Fruit fly (Drosophila melanogaster) whole organism, embryonic: ENCODE results near the gene mRpL51.

ENCODE experiments used
- Atf-2 ChIP-seq: fragments of 200-800 bp; sonication (Bioruptor generic); optimal IDR thresholded peaks from 2 replicates; lab custom pipeline; 2016; ENCODE audit warnings: missing biosample characterization, missing genetic modification characterization
- Bgb ChIP-seq: fragments of 200-800 bp; sonication (Bioruptor generic); IDR thresholded peaks from 2 replicates; pipeline ENCODE4 v1.3.6; 2022; ENCODE audit warnings: missing biosample characterization, missing genetic modification characterization; ENCODE audit not compliant: partially characterized antibody
- CG10274 ChIP-seq: fragments of 200-800 bp; sonication (Bioruptor generic); optimal IDR thresholded peaks from 3 replicates; lab custom pipeline; 2017; ENCODE audit warnings: missing biosample characterization, mild to moderate bottlenecking, missing genetic modification characterization
- CG10543 ChIP-seq: fragments of 200-800 bp; sonication (Bioruptor generic); optimal IDR thresholded peaks from 3 replicates; lab custom pipeline; 2017; ENCODE audit warnings: missing biosample characterization, mild to moderate bottlenecking, missing genetic modification characterization, moderate library complexity
- CG11093 ChIP-seq: fragments of 200-800 bp; sonication (Bioruptor generic); IDR thresholded peaks from 3 replicates; pipeline ENCODE4 v1.3.6; 2022; ENCODE audit warnings: missing biosample characterization, missing genetic modification characterization
- CG12236 ChIP-seq: fragments of 200-800 bp; sonication (Bioruptor generic); optimal IDR thresholded peaks from 2 replicates; lab custom pipeline; 2016; ENCODE audit warnings: missing biosample characterization, missing genetic modification characterization
- CG13287 ChIP-seq: fragments of 200-800 bp; sonication (Bioruptor generic); IDR thresholded peaks from 2 replicates; pipeline ENCODE4 v1.3.6; 2022; ENCODE audit warnings: missing biosample characterization, missing genetic modification characterization; ENCODE audit not compliant: partially characterized antibody
- CG13296 ChIP-seq: fragments of 200-800 bp; sonication (Bioruptor generic); optimal IDR thresholded peaks from 3 replicates; lab custom pipeline; 2018; ENCODE audit warnings: missing biosample characterization, mild to moderate bottlenecking, missing genetic modification characterization
- CG14710 ChIP-seq: fragments of 200-800 bp; sonication (Bioruptor generic); optimal IDR thresholded peaks from 3 replicates; lab custom pipeline; 2019; ENCODE audit warnings: missing biosample characterization, mild to moderate bottlenecking, missing genetic modification characterization, moderate library complexity
- CG15479 ChIP-seq: fragments of 200-800 bp; sonication (Bioruptor generic); optimal IDR thresholded peaks from 3 replicates; lab custom pipeline; 2019; ENCODE audit warnings: missing biosample characterization, mild to moderate bottlenecking, missing genetic modification characterization, moderate library complexity
- CG17361 ChIP-seq: fragments of 200-800 bp; sonication (Bioruptor generic); IDR thresholded peaks from 3 replicates; pipeline ENCODE4 v1.3.6; 2022; ENCODE audit warnings: missing biosample characterization, missing genetic modification characterization
- CG17385 ChIP-seq: fragments of 200-800 bp; sonication (Bioruptor generic); optimal IDR thresholded peaks from 3 replicates; lab custom pipeline; 2018; ENCODE audit warnings: missing biosample characterization, mild to moderate bottlenecking, missing genetic modification characterization
- CG18262 ChIP-seq: fragments of 200-800 bp; optimal IDR thresholded peaks from 3 replicates; lab custom pipeline; 2019; ENCODE audit warnings: missing biosample characterization, mild to moderate bottlenecking, missing genetic modification characterization, moderate library complexity
- CG2712 ChIP-seq: fragments of 200-800 bp; optimal IDR thresholded peaks from 3 replicates; lab custom pipeline; 2019; ENCODE audit warnings: missing biosample characterization, mild to moderate bottlenecking, missing genetic modification characterization, moderate library complexity
- CG31441 ChIP-seq: fragments of 200-800 bp; sonication (Bioruptor generic); IDR thresholded peaks from 2 replicates; pipeline ENCODE4 v1.3.6; 2022; ENCODE audit warnings: missing biosample characterization, missing genetic modification characterization
- CG3407 ChIP-seq: fragments of 200-800 bp; sonication (Bioruptor generic); optimal IDR thresholded peaks from 2 replicates; lab custom pipeline; 2018; ENCODE audit warnings: missing biosample characterization, mild to moderate bottlenecking, missing genetic modification characterization
- CG34422 ChIP-seq: fragments of 200-800 bp; sonication (Bioruptor generic); IDR thresholded peaks from 3 replicates; pipeline ENCODE4 v1.3.6; 2022; ENCODE audit warnings: missing biosample characterization, missing genetic modification characterization
- CG43689 ChIP-seq: fragments of 200-800 bp; sonication (Bioruptor generic); IDR thresholded peaks from 2 replicates; pipeline ENCODE4 v1.3.6; 2022; ENCODE audit warnings: missing biosample characterization, missing genetic modification characterization
- CG8924 ChIP-seq: fragments of 200-800 bp; optimal IDR thresholded peaks from 3 replicates; lab custom pipeline; 2019; ENCODE audit warnings: missing biosample characterization, mild to moderate bottlenecking, missing genetic modification characterization, moderate library complexity
- D ChIP-seq, 2 experiments: fragments of 200-800 bp in 1 of 2; fragments of >200 bp in 1 of 2; sonication (Bioruptor generic) in 1 of 2; optimal IDR thresholded peaks; 2 replicates in 1 of 2; 3 replicates in 1 of 2; lab custom pipeline; 2017; ENCODE audit warnings: mild to moderate bottlenecking in 1 of 2, missing biosample characterization in 1 of 2, missing genetic modification characterization in 1 of 2, missing genetic modification reagents in 1 of 2
- Fer1 ChIP-seq: fragments of 200-800 bp; sonication (Bioruptor generic); optimal IDR thresholded peaks from 2 replicates; lab custom pipeline; 2017; ENCODE audit warnings: missing biosample characterization, mild to moderate bottlenecking, missing genetic modification characterization
- HLHmδ ChIP-seq: fragments of 200-800 bp; sonication (Bioruptor generic); optimal IDR thresholded peaks from 2 replicates; lab custom pipeline; 2018; ENCODE audit warnings: missing biosample characterization, mild to moderate bottlenecking, missing genetic modification characterization, moderate library complexity
- Hey ChIP-seq: fragments of 200-800 bp; sonication (Bioruptor generic); optimal IDR thresholded peaks from 3 replicates; lab custom pipeline; 2018; ENCODE audit warnings: missing biosample characterization, mild to moderate bottlenecking, missing genetic modification characterization
- Hmr ChIP-seq: fragments of 200-800 bp; sonication (Bioruptor generic); optimal IDR thresholded peaks from 3 replicates; lab custom pipeline; 2017; ENCODE audit warnings: mild to moderate bottlenecking, missing biosample characterization, missing genetic modification reagents, missing genetic modification characterization
- Mad ChIP-seq: fragments of 200-800 bp; sonication (Bioruptor generic); optimal IDR thresholded peaks from 2 replicates; lab custom pipeline; 2016; ENCODE audit warnings: missing biosample characterization, missing genetic modification characterization
- Med ChIP-seq: fragments of 200-800 bp; sonication (Bioruptor generic); peaks from one replicate; lab custom pipeline; 2016; ENCODE audit warnings: missing biosample characterization, missing genetic modification characterization, mild to moderate bottlenecking, inconsistent platforms, moderate library complexity
- Opbp ChIP-seq: fragments of 200-800 bp; sonication (Bioruptor generic); IDR thresholded peaks from 3 replicates; pipeline ENCODE4 v1.3.6; 2022; ENCODE audit warnings: missing biosample characterization, missing genetic modification characterization; ENCODE audit not compliant: partially characterized antibody
- Trl ChIP-seq, 3 experiments: fragments of >200 bp in 2 of 3; fragments of 200-800 bp in 1 of 3; sonication (Bioruptor generic) in 1 of 3; optimal IDR thresholded peaks; 2 replicates in 1 of 3; 3 replicates in 2 of 3; lab custom pipeline; 2016 to 2017; ENCODE audit warnings: missing biosample characterization in 1 of 3, missing genetic modification characterization in 1 of 3
- bbx ChIP-seq: fragments of 200-800 bp; sonication (Bioruptor generic); IDR thresholded peaks from 2 replicates; pipeline ENCODE4 v1.3.6; 2022; ENCODE audit warnings: missing biosample characterization, missing genetic modification characterization; ENCODE audit not compliant: partially characterized antibody
- caup ChIP-seq: fragments of 200-800 bp; sonication (Bioruptor generic); optimal IDR thresholded peaks from 3 replicates; lab custom pipeline; 2017; ENCODE audit warnings: missing biosample characterization, mild to moderate bottlenecking, missing genetic modification characterization, moderate library complexity; ENCODE audit not compliant: severe bottlenecking
- corto ChIP-seq: fragments of 200-800 bp; sonication (Bioruptor generic); optimal IDR thresholded peaks from 2 replicates; lab custom pipeline; 2016; ENCODE audit warnings: missing biosample characterization, mild to moderate bottlenecking, missing genetic modification characterization, moderate library complexity
- gfzf ChIP-seq: fragments of 200-800 bp; sonication (Bioruptor generic); optimal IDR thresholded peaks from 2 replicates; lab custom pipeline; 2016; ENCODE audit warnings: missing biosample characterization, mild to moderate bottlenecking, missing genetic modification characterization, moderate library complexity
- hkb ChIP-seq, 2 experiments: fragments of 200-800 bp in 1 of 2; fragments of >200 bp in 1 of 2; sonication (Bioruptor generic) in 1 of 2; IDR thresholded peaks in 1 of 2; optimal IDR thresholded peaks in 1 of 2; 2 replicates each; pipeline versions ENCODE4 v1.3.6 to Lab custom; 2017 to 2022; ENCODE audit warnings: missing biosample characterization in 1 of 2, missing genetic modification characterization in 1 of 2
- kni ChIP-seq: fragments of 200-800 bp; sonication (Bioruptor generic); optimal IDR thresholded peaks from 3 replicates; lab custom pipeline; 2017; ENCODE audit warnings: mild to moderate bottlenecking, missing biosample characterization, missing genetic modification reagents, missing genetic modification characterization
- knrl ChIP-seq: fragments of 200-800 bp; sonication (Bioruptor generic); IDR thresholded peaks from 3 replicates; pipeline ENCODE4 v1.3.6; 2022; ENCODE audit warnings: missing biosample characterization, missing genetic modification characterization; ENCODE audit not compliant: partially characterized antibody
- lmd ChIP-seq: fragments of 200-800 bp; sonication (Bioruptor generic); IDR thresholded peaks from 2 replicates; pipeline ENCODE4 v1.3.6; 2022; ENCODE audit warnings: missing biosample characterization, missing genetic modification characterization
- nmo ChIP-seq: fragments of 200-800 bp; sonication (Bioruptor generic); optimal IDR thresholded peaks from 2 replicates; lab custom pipeline; 2018; ENCODE audit warnings: missing biosample characterization, mild to moderate bottlenecking, missing genetic modification characterization, moderate library complexity
- oc ChIP-seq: fragments of 200-800 bp; sonication (Bioruptor generic); optimal IDR thresholded peaks from 2 replicates; lab custom pipeline; 2018; ENCODE audit warnings: missing biosample characterization, mild to moderate bottlenecking, missing genetic modification characterization, moderate library complexity
- otp ChIP-seq: fragments of 200-800 bp; sonication (Bioruptor generic); IDR thresholded peaks from 3 replicates; pipeline ENCODE4, ENCODE4 v1.3.6; 2022; ENCODE audit warnings: missing biosample characterization, missing genetic modification characterization
- rib ChIP-seq: fragments of 200-800 bp; sonication (Bioruptor generic); IDR thresholded peaks from 2 replicates; pipeline ENCODE4 v1.3.6; 2022; ENCODE audit warnings: missing biosample characterization, missing genetic modification characterization
- sd ChIP-seq: fragments of 200-800 bp; sonication (Bioruptor generic); optimal IDR thresholded peaks from 3 replicates; lab custom pipeline; 2018; ENCODE audit warnings: missing biosample characterization, mild to moderate bottlenecking, missing genetic modification characterization, moderate library complexity
- sna ChIP-seq: fragments of 200-800 bp; sonication (Bioruptor generic); IDR thresholded peaks from 2 replicates; pipeline ENCODE4 v1.3.6; 2022; ENCODE audit warnings: missing biosample characterization, missing genetic modification characterization; ENCODE audit not compliant: partially characterized antibody
- stwl ChIP-seq: fragments of 200-800 bp; sonication (Bioruptor generic); optimal IDR thresholded peaks from 3 replicates; lab custom pipeline; 2018; ENCODE audit warnings: missing biosample characterization, mild to moderate bottlenecking, missing genetic modification characterization, moderate library complexity
- tin ChIP-seq: fragments of 200-800 bp; sonication (Bioruptor generic); optimal IDR thresholded peaks from 3 replicates; lab custom pipeline; 2016; ENCODE audit warnings: missing biosample characterization, missing genetic modification characterization
- usp ChIP-seq: fragments of >200 bp; optimal IDR thresholded peaks from 2 replicates; lab custom pipeline; 2017; ENCODE audit warnings: missing biosample characterization, missing genetic modification characterization
- vfl ChIP-seq: fragments of 200-800 bp; sonication (Bioruptor generic); optimal IDR thresholded peaks from 2 replicates; lab custom pipeline; 2016; ENCODE audit warnings: missing biosample characterization, missing genetic modification characterization

Gene mRpL51

dm6 chr2L:8521724-8522309 is 4.6 kb upstream of the mRpL51 start, which contains the start of gene Acer:
Gene Acer, plus strand, starts transcription at chr2L:8521933.
- TF ChIP-seq stwl (tag; lab: Kevin White, UChicago) (peak; percentile 54), tin (GFP tag; lab: Kevin White, UChicago) (peak; percentile 3), CG43689 (no peak), CG12236 (no peak), Opbp (GFP tag; lab: Robert Waterston, UW) (peak; percentile 42; the same call in 2 of the 3 replicates), CG11093 (GFP tag; lab: Robert Waterston, UW) (no peak), lmd (GFP tag; lab: Robert Waterston, UW) (no peak), vfl (GFP tag; lab: Kevin White, UChicago) (no peak), CG15479 (GFP tag; lab: Kevin White, UChicago) (peak; percentile 89), Atf-2 (GFP tag; lab: Kevin White, UChicago) (no peak), bbx (GFP tag; lab: Robert Waterston, UW) (peak; percentile 56; the same call in 1 of the 2 replicates), CG17385 (GFP tag; lab: Kevin White, UChicago) (peak; percentile 5), Med (GFP tag; lab: Kevin White, UChicago) (peak; percentile 86), CG10274 (GFP tag; lab: Kevin White, UChicago) (peak; percentile 37), HLHmδ (GFP tag; lab: Kevin White, UChicago) (no peak), kni (GFP tag; lab: Kevin White, UChicago) (peak; percentile 73), CG18262 (tag; lab: Kevin White, UChicago) (peak; percentile 0), CG8924 (tag; lab: Kevin White, UChicago) (peak; percentile 14), Bgb (GFP tag; lab: Robert Waterston, UW) (peak; percentile 34; the same call in 1 of the 2 replicates), otp (GFP tag; lab: Robert Waterston, UW) (no peak), CG14710 (tag; lab: Kevin White, UChicago) (peak; percentile 41), CG34422 (peak; percentile 53; the same call in 1 of the 3 replicates), Fer1 (GFP tag; lab: Kevin White, UChicago) (peak; percentile 8), oc (tag; lab: Kevin White, UChicago) (peak; percentile 28), gfzf (GFP tag; lab: Kevin White, UChicago) (peak; percentile 39), CG31441 (0 out of 2 replicates have a peak, but pooled peaks have one; percentile 25), CG3407 (GFP tag; lab: Kevin White, UChicago) (no peak), usp (GFP tag; lab: Kevin White, UChicago) (no peak), CG13287 (GFP tag; lab: Robert Waterston, UW) (peak; percentile 56), knrl (GFP tag; lab: Robert Waterston, UW) (0 out of 3 replicates have a peak, but pooled peaks have one; percentile 29), Hmr (GFP tag; lab: Kevin White, UChicago) (no peak), CG2712 (peak; percentile 30), sna (GFP tag; lab: Robert Waterston, UW) (0 out of 2 replicates have a peak, but pooled peaks have one; percentile 19), D (optimal IDR thresholded peaks at IDR 0.05; lab: Kevin White, UChicago) (no peak), D (GFP tag; optimal IDR thresholded peaks at IDR 0.05; lab: Kevin White, UChicago) (no peak), rib (GFP tag; lab: Robert Waterston, UW) (peak; percentile 73; the same call in 1 of the 2 replicates), hkb (optimal IDR thresholded peaks at IDR 0.05; lab: Kevin White, UChicago) (no peak), hkb (GFP tag; IDR thresholded peaks at IDR 0.05; lab: Robert Waterston, UW) (0 out of 2 replicates have a peak, but pooled peaks have one; percentile 13), sd (tag; lab: Kevin White, UChicago) (peak; percentile 54), corto (GFP tag; lab: Kevin White, UChicago) (no peak), Trl (optimal IDR thresholded peaks at IDR 0.05; lab: Kevin White, UChicago) (peak in 1 of 2 experiments; percentile 43), Trl (GFP tag; optimal IDR thresholded peaks at IDR 0.05; lab: Kevin White, UChicago) (peak; percentile 25), nmo (GFP tag; lab: Kevin White, UChicago) (peak; percentile 20), caup (GFP tag; lab: Kevin White, UChicago) (peak; percentile 23), CG17361 (GFP tag; lab: Robert Waterston, UW) (peak; percentile 34; the same call in 2 of the 3 replicates), Hey (tag; lab: Kevin White, UChicago) (no peak), Mad (GFP tag; lab: Kevin White, UChicago) (no peak), CG13296 (peak; percentile 22), CG10543 (GFP tag; lab: Kevin White, UChicago) (peak; percentile 59)
